Fruit fly (Drosophila melanogaster) whole organism, embryonic: ENCODE data around the gene Wdr62.

Experiments used
- Adf1 ChIP-seq: fragments of 200-800 bp; sonication (Bioruptor generic); IDR thresholded peaks from 2 replicates; pipeline ENCODE4 v1.3.6; 2022; ENCODE audit warnings: missing biosample characterization, missing genetic modification characterization
- Atf-2 ChIP-seq: fragments of 200-800 bp; sonication (Bioruptor generic); optimal IDR thresholded peaks from 2 replicates; lab custom pipeline; 2016; ENCODE audit warnings: missing biosample characterization, missing genetic modification characterization
- B-H1 ChIP-seq: fragments of 200-800 bp; sonication (Bioruptor generic); IDR thresholded peaks from 3 replicates; pipeline ENCODE4 v1.3.6; 2022; ENCODE audit warnings: missing biosample characterization, missing genetic modification characterization
- CG10267 ChIP-seq: fragments of 200-800 bp; sonication (Bioruptor generic); optimal IDR thresholded peaks from 2 replicates; lab custom pipeline; 2018; ENCODE audit warnings: missing biosample characterization, mild to moderate bottlenecking, missing genetic modification characterization, moderate library complexity
- CG10959 ChIP-seq: fragments of 200-800 bp; sonication (Bioruptor generic); IDR thresholded peaks from 2 replicates; pipeline ENCODE4 v1.3.6; 2022; ENCODE audit warnings: missing biosample characterization, missing genetic modification characterization
- CG11504 ChIP-seq: fragments of 200-800 bp; sonication (Bioruptor generic); optimal IDR thresholded peaks from 3 replicates; lab custom pipeline; 2019; ENCODE audit warnings: missing biosample characterization, mild to moderate bottlenecking, missing genetic modification characterization, moderate library complexity
- CG12219 ChIP-seq: fragments of 200-800 bp; sonication (Bioruptor generic); optimal IDR thresholded peaks from 3 replicates; lab custom pipeline; 2018; ENCODE audit warnings: missing biosample characterization, mild to moderate bottlenecking, missing genetic modification characterization
- CG13894 ChIP-seq: fragments of 200-800 bp; sonication (Bioruptor generic); optimal IDR thresholded peaks from 3 replicates; lab custom pipeline; 2018; ENCODE audit warnings: missing biosample characterization, mild to moderate bottlenecking, missing genetic modification characterization, moderate library complexity
- CG14441 ChIP-seq: fragments of 200-800 bp; sonication (Bioruptor generic); IDR thresholded peaks from 2 replicates; pipeline ENCODE4 v1.3.6; 2022; ENCODE audit warnings: missing biosample characterization, missing genetic modification characterization
- CG15073 ChIP-seq: fragments of 200-800 bp; sonication (Bioruptor generic); optimal IDR thresholded peaks from 2 replicates; lab custom pipeline; 2016; ENCODE audit warnings: missing biosample characterization, missing genetic modification characterization
- CG16813 ChIP-seq: fragments of 200-800 bp; sonication (Bioruptor generic); IDR thresholded peaks from 3 replicates; pipeline ENCODE4 v1.3.6; 2022; ENCODE audit warnings: missing biosample characterization, missing genetic modification characterization; ENCODE audit not compliant: partially characterized antibody
- CG17186 ChIP-seq: fragments of 200-800 bp; sonication (Bioruptor generic); optimal IDR thresholded peaks from 3 replicates; lab custom pipeline; 2017; ENCODE audit warnings: missing biosample characterization, missing genetic modification reagents, missing genetic modification characterization
- CG1792 ChIP-seq: fragments of 200-800 bp; sonication (Bioruptor generic); optimal IDR thresholded peaks from 2 replicates; lab custom pipeline; 2016; ENCODE audit warnings: missing biosample characterization, missing genetic modification characterization
- CG4282 ChIP-seq: fragments of 200-800 bp; sonication (Bioruptor generic); optimal IDR thresholded peaks from 2 replicates; lab custom pipeline; 2016; ENCODE audit warnings: missing biosample characterization, missing genetic modification characterization
- CG9437 ChIP-seq: fragments of 200-800 bp; sonication (Bioruptor generic); optimal IDR thresholded peaks from 2 replicates; lab custom pipeline; 2018; ENCODE audit warnings: missing biosample characterization, mild to moderate bottlenecking, missing genetic modification characterization
- CG9932 ChIP-seq: fragments of 200-800 bp; sonication (Bioruptor generic); IDR thresholded peaks from 2 replicates; pipeline ENCODE4 v1.3.6; 2022; ENCODE audit warnings: missing biosample characterization, missing genetic modification characterization
- Doc3 ChIP-seq: fragments of 200-800 bp; sonication (Bioruptor generic); IDR thresholded peaks from 3 replicates; pipeline ENCODE4 v1.3.6; 2022; ENCODE audit warnings: missing biosample characterization, missing genetic modification characterization; ENCODE audit not compliant: partially characterized antibody
- ERR ChIP-seq: fragments of 200-800 bp; sonication (Bioruptor generic); optimal IDR thresholded peaks from 2 replicates; lab custom pipeline; 2016; ENCODE audit warnings: missing biosample characterization, missing genetic modification characterization
- Eip74EF ChIP-seq, 2 experiments: fragments of 200-800 bp in 1 of 2; fragments of >200 bp in 1 of 2; sonication (Bioruptor generic) in 1 of 2; optimal IDR thresholded peaks; 2 replicates each; lab custom pipeline; 2017 to 2019; ENCODE audit warnings: missing biosample characterization in 2 of 2, missing genetic modification characterization in 2 of 2, mild to moderate bottlenecking in 1 of 2, moderate library complexity in 1 of 2
- Med ChIP-seq: fragments of 200-800 bp; sonication (Bioruptor generic); peaks from one replicate; lab custom pipeline; 2016; ENCODE audit warnings: missing biosample characterization, missing genetic modification characterization, mild to moderate bottlenecking, inconsistent platforms, moderate library complexity
- NC2α ChIP-seq: fragments of 200-800 bp; sonication (Bioruptor generic); optimal IDR thresholded peaks from 2 replicates; lab custom pipeline; 2016; ENCODE audit warnings: missing biosample characterization, missing genetic modification characterization
- NC2β ChIP-seq: fragments of 200-800 bp; sonication (Bioruptor generic); optimal IDR thresholded peaks from 2 replicates; lab custom pipeline; 2016; ENCODE audit warnings: missing biosample characterization, missing genetic modification characterization
- Side ChIP-seq: fragments of 200-800 bp; sonication (Bioruptor generic); optimal IDR thresholded peaks from 2 replicates; lab custom pipeline; 2016; ENCODE audit warnings: missing biosample characterization, missing genetic modification characterization
- Sox100B ChIP-seq: fragments of 200-800 bp; sonication (Bioruptor generic); optimal IDR thresholded peaks from 3 replicates; lab custom pipeline; 2018; ENCODE audit warnings: missing biosample characterization, mild to moderate bottlenecking, missing genetic modification characterization
- Spps ChIP-seq: fragments of 200-800 bp; sonication (Bioruptor generic); optimal IDR thresholded peaks from 2 replicates; lab custom pipeline; 2018; ENCODE audit warnings: missing biosample characterization, mild to moderate bottlenecking, missing genetic modification characterization
- Trl ChIP-seq, 3 experiments: fragments of >200 bp in 2 of 3; fragments of 200-800 bp in 1 of 3; sonication (Bioruptor generic) in 1 of 3; optimal IDR thresholded peaks; 2 replicates in 1 of 3; 3 replicates in 2 of 3; lab custom pipeline; 2016 to 2017; ENCODE audit warnings: missing biosample characterization in 1 of 3, missing genetic modification characterization in 1 of 3
- Xrp1 ChIP-seq: fragments of 200-800 bp; sonication (Bioruptor generic); IDR thresholded peaks from 2 replicates; pipeline ENCODE4 v1.3.6; 2022; ENCODE audit warnings: missing biosample characterization, missing genetic modification characterization
- ap ChIP-seq: fragments of 200-800 bp; sonication (Bioruptor generic); IDR thresholded peaks from 2 replicates; pipeline ENCODE4 v1.3.6; 2022; ENCODE audit warnings: missing biosample characterization, missing genetic modification characterization
- chif ChIP-seq, 2 experiments: fragments of 200-800 bp; sonication (Bioruptor generic); optimal IDR thresholded peaks; 3 replicates each; lab custom pipeline; 2016; ENCODE audit warnings: missing biosample characterization in 2 of 2, missing genetic modification characterization in 2 of 2
- chinmo ChIP-seq: fragments of 200-800 bp; sonication (Bioruptor generic); IDR thresholded peaks from 4 replicates; pipeline ENCODE4 v1.3.6; 2022; ENCODE audit warnings: missing biosample characterization, missing genetic modification characterization; ENCODE audit not compliant: partially characterized antibody
- dm ChIP-seq: fragments of 200-800 bp; sonication (Bioruptor generic); optimal IDR thresholded peaks from 3 replicates; lab custom pipeline; 2016; ENCODE audit warnings: missing biosample characterization, missing genetic modification characterization
- eve ChIP-seq, 2 experiments: fragments of >200 bp; optimal IDR thresholded peaks; 2 replicates each; lab custom pipeline; 2017; ENCODE audit warnings: missing biosample characterization in 2 of 2, missing genetic modification characterization in 2 of 2
- exex ChIP-seq: fragments of 200-800 bp; sonication (Bioruptor generic); optimal IDR thresholded peaks from 4 replicates; lab custom pipeline; 2018; ENCODE audit warnings: missing biosample characterization, mild to moderate bottlenecking, missing genetic modification characterization, moderate library complexity
- gsb-n ChIP-seq: fragments of 200-800 bp; sonication (Bioruptor generic); optimal IDR thresholded peaks from 3 replicates; lab custom pipeline; 2018; ENCODE audit warnings: missing biosample characterization, mild to moderate bottlenecking, missing genetic modification characterization
- nerfin-2 ChIP-seq: fragments of 200-800 bp; sonication (Bioruptor generic); IDR thresholded peaks from 2 replicates; pipeline ENCODE4 v1.3.6; 2022; ENCODE audit warnings: missing biosample characterization, missing genetic modification characterization; ENCODE audit not compliant: partially characterized antibody
- p53 ChIP-seq: fragments of 200-800 bp; sonication (Bioruptor generic); optimal IDR thresholded peaks from 2 replicates; lab custom pipeline; 2016; ENCODE audit warnings: missing biosample characterization, missing genetic modification characterization
- row ChIP-seq: fragments of 200-800 bp; sonication (Bioruptor generic); IDR thresholded peaks from 3 replicates; pipeline ENCODE4 v1.3.6; 2022; ENCODE audit warnings: missing biosample characterization, missing genetic modification characterization
- run ChIP-seq: fragments of 200-800 bp; sonication (Bioruptor generic); optimal IDR thresholded peaks from 3 replicates; lab custom pipeline; 2018; ENCODE audit warnings: missing biosample characterization, mild to moderate bottlenecking, missing genetic modification characterization
- sc ChIP-seq, 3 experiments: fragments of >200 bp in 2 of 3; fragments of 200-800 bp in 1 of 3; sonication (Bioruptor generic) in 1 of 3; optimal IDR thresholded peaks; 2 replicates in 2 of 3; 3 replicates in 1 of 3; lab custom pipeline; 2017; ENCODE audit warnings: mild to moderate bottlenecking in 1 of 3, missing biosample characterization in 1 of 3, missing genetic modification characterization in 1 of 3, missing genetic modification reagents in 1 of 3
- scrt ChIP-seq: fragments of 200-800 bp; sonication (Bioruptor generic); optimal IDR thresholded peaks from 2 replicates; lab custom pipeline; 2018; ENCODE audit warnings: missing biosample characterization, mild to moderate bottlenecking, missing genetic modification characterization, moderate library complexity
- sd ChIP-seq: fragments of 200-800 bp; sonication (Bioruptor generic); optimal IDR thresholded peaks from 3 replicates; lab custom pipeline; 2018; ENCODE audit warnings: missing biosample characterization, mild to moderate bottlenecking, missing genetic modification characterization, moderate library complexity
- sens ChIP-seq: fragments of 200-800 bp; sonication (Bioruptor generic); peaks from one replicate; lab custom pipeline; 2016; ENCODE audit warnings: missing biosample characterization, missing genetic modification characterization
- sens-2 ChIP-seq: fragments of 200-800 bp; sonication (Bioruptor generic); IDR thresholded peaks from 2 replicates; pipeline ENCODE4 v1.3.6; 2022; ENCODE audit warnings: missing biosample characterization, missing genetic modification characterization
- slou ChIP-seq: fragments of 200-800 bp; sonication (Bioruptor generic); optimal IDR thresholded peaks from 3 replicates; lab custom pipeline; 2016; ENCODE audit warnings: missing biosample characterization, missing genetic modification characterization
- sob ChIP-seq: fragments of 200-800 bp; sonication (Bioruptor generic); IDR thresholded peaks from 2 replicates; pipeline ENCODE4 v1.3.6; 2022; ENCODE audit warnings: missing biosample characterization, missing genetic modification characterization
- trem ChIP-seq: fragments of 200-800 bp; optimal IDR thresholded peaks from 3 replicates; lab custom pipeline; 2019; ENCODE audit warnings: missing biosample characterization, mild to moderate bottlenecking, missing genetic modification characterization, moderate library complexity
- trh ChIP-seq: fragments of 200-800 bp; sonication (Bioruptor generic); optimal IDR thresholded peaks from 2 replicates; lab custom pipeline; 2016; ENCODE audit warnings: missing biosample characterization, missing genetic modification characterization
- vvl ChIP-seq: fragments of 200-800 bp; sonication (Bioruptor generic); IDR thresholded peaks from 2 replicates; pipeline ENCODE4 v1.3.6; 2022; ENCODE audit warnings: missing biosample characterization, missing genetic modification characterization
- z ChIP-seq: fragments of 200-800 bp; sonication (Bioruptor generic); IDR thresholded peaks from 3 replicates; pipeline ENCODE4 v1.3.6; 2022; ENCODE audit warnings: missing biosample characterization, missing genetic modification characterization

Wdr62 gene

DNA sequence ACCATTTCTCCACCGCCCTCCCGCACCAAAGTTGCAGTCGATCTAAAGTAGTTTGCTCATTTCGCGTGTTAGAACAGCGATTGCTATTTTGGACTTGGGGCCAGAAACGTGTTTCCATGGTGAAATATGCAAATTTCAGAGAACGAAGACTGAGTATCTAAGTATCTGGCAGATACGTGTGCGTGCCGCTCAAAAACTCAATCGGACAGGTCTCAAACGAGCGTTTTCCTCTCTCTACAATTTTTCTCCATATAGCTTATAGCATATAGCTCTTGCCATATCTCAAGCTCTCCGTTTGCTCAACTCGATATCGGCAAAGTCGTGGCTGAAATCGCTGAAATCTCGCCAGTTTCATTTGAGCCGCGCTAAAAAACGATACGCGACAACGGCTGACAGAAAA is 43.0 kb downstream of the Wdr62 start:
- TF ChIP-seq nerfin-2 (GFP tag; lab: Robert Waterston, UW) (no peak), CG16813 (GFP tag; lab: Robert Waterston, UW) (no peak), Med (GFP tag; lab: Kevin White, UChicago) (peak; percentile 44), Eip74EF (GFP tag; optimal IDR thresholded peaks at IDR 0.05; lab: Kevin White, UChicago) (no peak), p53 (no peak), trem (tag; lab: Kevin White, UChicago) (no peak), sd (tag; lab: Kevin White, UChicago) (peak; percentile 5), z (GFP tag; lab: Robert Waterston, UW) (peak; percentile 88), Adf1 (GFP tag; lab: Robert Waterston, UW) (no peak), vvl (GFP tag; lab: Robert Waterston, UW) (peak; percentile 39; the same call in 1 of the 2 replicates), Sox100B (no peak), run (tag; lab: Kevin White, UChicago) (no peak), Trl (optimal IDR thresholded peaks at IDR 0.05; lab: Kevin White, UChicago) (peak in 1 of 2 experiments; percentile 65), Trl (GFP tag; optimal IDR thresholded peaks at IDR 0.05; lab: Kevin White, UChicago) (no peak), CG17186 (GFP tag; lab: Kevin White, UChicago) (no peak), Side (no peak), sens-2 (no peak), chinmo (GFP tag; lab: Robert Waterston, UW) (0 out of 4 replicates have a peak, but pooled peaks have one; percentile 45), CG13894 (tag; lab: Kevin White, UChicago) (peak; percentile 38), CG11504 (tag; lab: Kevin White, UChicago) (no peak), sc (optimal IDR thresholded peaks at IDR 0.05; lab: Kevin White, UChicago) (no peak), sc (GFP tag; optimal IDR thresholded peaks at IDR 0.05; lab: Kevin White, UChicago) (no peak), exex (tag; lab: Kevin White, UChicago) (no peak)

DNA sequence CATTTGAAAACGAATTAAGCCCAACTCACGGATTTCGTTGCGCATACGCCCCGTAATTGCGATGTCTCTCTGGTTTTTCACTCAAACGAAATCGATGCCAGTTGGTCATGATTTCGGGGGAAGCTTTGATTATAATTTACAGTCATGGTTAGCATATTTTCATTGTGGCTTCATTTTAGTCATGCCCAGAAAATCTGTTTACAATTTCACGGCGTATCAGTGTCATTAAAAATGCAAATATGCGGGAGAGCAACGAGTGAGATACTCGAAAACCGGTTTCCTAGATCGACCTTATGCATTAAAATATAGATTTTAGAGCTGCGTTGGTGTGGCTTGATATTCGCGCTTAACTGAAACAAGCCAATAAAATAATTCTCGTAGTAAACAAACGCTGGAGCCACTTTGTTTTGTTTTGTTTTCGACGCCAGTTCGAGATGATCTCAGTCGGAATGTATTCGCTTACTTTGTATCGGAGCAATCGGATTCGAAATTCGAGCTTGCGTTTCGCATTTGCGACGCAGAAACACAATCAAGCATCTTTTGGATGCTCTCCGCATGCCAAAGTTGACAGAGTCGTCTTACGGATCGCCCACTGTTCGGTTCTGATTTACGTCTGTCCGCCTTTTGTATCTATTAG is 46.3 kb downstream of the Wdr62 start:
- TF ChIP-seq ap (GFP tag; lab: Robert Waterston, UW) (no peak), CG10959 (GFP tag; lab: Robert Waterston, UW) (no peak), sob (GFP tag; lab: Robert Waterston, UW) (no peak), CG14441 (GFP tag; lab: Robert Waterston, UW) (no peak), CG12219 (no peak), eve (GFP tag; optimal IDR thresholded peaks at IDR 0.05; lab: Kevin White, UChicago) (no peak), Spps (tag; lab: Kevin White, UChicago) (no peak), slou (GFP tag; lab: Kevin White, UChicago) (no peak), chif (GFP tag; optimal IDR thresholded peaks at IDR 0.05; lab: Kevin White, UChicago) (no peak), trh (no peak), vvl (GFP tag; lab: Robert Waterston, UW) (peak; percentile 53; the same call in 1 of the 2 replicates), Atf-2 (no peak), dm (GFP tag; lab: Kevin White, UChicago) (no peak), CG4282 (GFP tag; lab: Kevin White, UChicago) (no peak), row (GFP tag; lab: Robert Waterston, UW) (peak; percentile 19; the same call in 1 of the 3 replicates), B-H1 (GFP tag; lab: Robert Waterston, UW) (no peak), sd (tag; lab: Kevin White, UChicago) (peak; percentile 93), Xrp1 (GFP tag; lab: Robert Waterston, UW) (no peak), CG9932 (GFP tag; lab: Robert Waterston, UW) (no peak), CG10267 (no peak), scrt (GFP tag; lab: Kevin White, UChicago) (no peak), CG9437 (no peak), NC2β (GFP tag; lab: Kevin White, UChicago) (no peak), CG15073 (GFP tag; lab: Kevin White, UChicago) (no peak), sens (GFP tag; lab: Kevin White, UChicago) (peak; percentile 25), gsb-n (peak; percentile 75), NC2α (GFP tag; lab: Kevin White, UChicago) (no peak), Doc3 (no peak), CG1792 (GFP tag; lab: Kevin White, UChicago) (no peak), ERR (no peak)
